Worm (Caenorhabditis elegans) whole organism, young adult: Measurements from ENCODE around the gene hsp-6.

ENCODE experiments used
- B0019.2 ChIP-seq: fragments of 200-800 bp; sonication (Bioruptor generic); conservative IDR thresholded peaks from 2 replicates; pipeline ENCODE4 v1.3.6; 2022; ENCODE audit warnings: missing genetic modification reagents, missing genetic modification characterization, missing compliant biosample characterization
- B0035.1 ChIP-seq: sonication (generic microtip); optimal IDR thresholded peaks from 2 replicates; lab custom pipeline; 2016; ENCODE audit warnings: missing genetic modification characterization, mild to moderate bottlenecking, missing compliant biosample characterization, missing genotype, missing genetic modification reagents
- C17E4.6 ChIP-seq: fragments of 200-800 bp; sonication (Bioruptor generic); IDR thresholded peaks from 2 replicates; pipeline ENCODE4 v1.3.6; 2022; ENCODE audit warnings: missing genetic modification reagents, missing genetic modification characterization, missing compliant biosample characterization
- D2030.7 ChIP-seq: fragments of 200-800 bp; sonication (Bioruptor generic); IDR thresholded peaks from 2 replicates; pipeline ENCODE4 v1.3.6; 2022; ENCODE audit warnings: missing genetic modification reagents, missing genetic modification characterization, missing compliant biosample characterization
- F39B2.1 ChIP-seq: fragments of 200-800 bp; sonication (Bioruptor generic); IDR thresholded peaks from 2 replicates; pipeline ENCODE4 v1.3.6; 2022; ENCODE audit warnings: missing genetic modification reagents, missing genetic modification characterization, missing compliant biosample characterization
- F52B5.7 ChIP-seq: sonication (generic microtip); optimal IDR thresholded peaks from 2 replicates; lab custom pipeline; 2016; ENCODE audit warnings: mild to moderate bottlenecking, missing genetic modification characterization, missing compliant biosample characterization
- F57C9.4 ChIP-seq: sonication (generic microtip); optimal IDR thresholded peaks from 2 replicates; lab custom pipeline; 2017; ENCODE audit warnings: mild to moderate bottlenecking, missing genetic modification characterization, missing compliant biosample characterization
- Y79H2A.3 ChIP-seq: fragments of 200-800 bp; sonication (Bioruptor generic); conservative IDR thresholded peaks from 2 replicates; pipeline ENCODE4 v1.3.6; 2022; ENCODE audit warnings: missing genetic modification reagents, missing genetic modification characterization, missing compliant biosample characterization
- Y95B8A.8 ChIP-seq: fragments of 200-800 bp; sonication (Bioruptor generic); IDR thresholded peaks from 2 replicates; pipeline ENCODE4 v1.3.6; 2022; ENCODE audit warnings: missing genetic modification reagents, missing genetic modification characterization, missing compliant biosample characterization
- ZK185.1 ChIP-seq: sonication (generic microtip); optimal IDR thresholded peaks from 2 replicates; lab custom pipeline; 2016; ENCODE audit warnings: mild to moderate bottlenecking, missing genetic modification characterization, missing compliant biosample characterization; ENCODE audit not compliant: poor library complexity, severe bottlenecking
- aptf-3 ChIP-seq: fragments of 200-800 bp; sonication (Bioruptor generic); IDR thresholded peaks from 2 replicates; pipeline ENCODE4 v1.3.6; 2022; ENCODE audit warnings: missing genetic modification characterization, missing compliant biosample characterization
- attf-3 ChIP-seq: fragments of 200-800 bp; sonication (Bioruptor generic); conservative IDR thresholded peaks from 2 replicates; pipeline ENCODE4 v1.3.6; 2022; ENCODE audit warnings: missing genetic modification reagents, missing genetic modification characterization, missing compliant biosample characterization
- attf-5 ChIP-seq: fragments of 200-800 bp; sonication (Bioruptor generic); optimal IDR thresholded peaks from 2 replicates; lab custom pipeline; 2018; ENCODE audit warnings: mild to moderate bottlenecking, missing genetic modification characterization, missing compliant biosample characterization
- bed-1 ChIP-seq: fragments of 200-800 bp; sonication (Bioruptor generic); IDR thresholded peaks from 2 replicates; pipeline ENCODE4 v1.3.6; 2022; ENCODE audit warnings: missing genetic modification reagents, missing genetic modification characterization, missing compliant biosample characterization
- ccch-3 ChIP-seq: fragments of 200-800 bp; sonication (Bioruptor generic); optimal IDR thresholded peaks from 2 replicates; lab custom pipeline; 2018; ENCODE audit warnings: mild to moderate bottlenecking, missing genetic modification characterization, missing compliant biosample characterization
- cebp-1 ChIP-seq, 2 experiments: fragments of 200-800 bp in 1 of 2; sonication (Bioruptor generic) in 1 of 2; sonication (generic microtip) in 1 of 2; IDR thresholded peaks in 1 of 2; optimal IDR thresholded peaks in 1 of 2; 2 replicates each; pipeline versions ENCODE4 v1.3.6 to Lab custom; 2017 to 2022; ENCODE audit warnings: missing compliant biosample characterization in 2 of 2, missing genetic modification characterization in 2 of 2, mild to moderate bottlenecking in 1 of 2, missing genetic modification reagents in 1 of 2, moderate library complexity in 1 of 2
- ceh-79 ChIP-seq: sonication (generic microtip); optimal IDR thresholded peaks from 2 replicates; lab custom pipeline; 2017; ENCODE audit warnings: mild to moderate bottlenecking, missing genetic modification characterization, missing compliant biosample characterization
- ceh-91 ChIP-seq: fragments of 200-800 bp; sonication (Bioruptor generic); IDR thresholded peaks from 2 replicates; pipeline ENCODE4 v1.3.6; 2022; ENCODE audit warnings: missing genetic modification reagents, missing genetic modification characterization, missing compliant biosample characterization
- chd-7 ChIP-seq: sonication (generic microtip); optimal IDR thresholded peaks from 2 replicates; lab custom pipeline; 2016; ENCODE audit warnings: mild to moderate bottlenecking, missing genetic modification characterization, moderate library complexity, missing compliant biosample characterization
- egl-18 ChIP-seq: fragments of 200-800 bp; sonication (Bioruptor generic); IDR thresholded peaks from 2 replicates; pipeline ENCODE4 v1.3.6; 2022; ENCODE audit warnings: missing genetic modification reagents, missing genetic modification characterization, missing compliant biosample characterization
- egrh-3 ChIP-seq: fragments of 200-800 bp; sonication (Bioruptor generic); IDR thresholded peaks from 2 replicates; pipeline ENCODE4 v1.3.6; 2022; ENCODE audit warnings: missing genetic modification reagents, missing genetic modification characterization, missing compliant biosample characterization
- fkh-3 ChIP-seq: sonication (generic microtip); optimal IDR thresholded peaks from 2 replicates; lab custom pipeline; 2016; ENCODE audit warnings: mild to moderate bottlenecking, missing genetic modification characterization, missing compliant biosample characterization
- gei-17 ChIP-seq: fragments of 200-800 bp; sonication (Bioruptor generic); optimal IDR thresholded peaks from 2 replicates; lab custom pipeline; 2018; ENCODE audit warnings: mild to moderate bottlenecking, missing genetic modification characterization, missing compliant biosample characterization
- hmg-1.2 ChIP-seq: fragments of 200-800 bp; sonication (Bioruptor generic); IDR thresholded peaks from 2 replicates; pipeline ENCODE4 v1.3.6; 2022; ENCODE audit warnings: missing genetic modification reagents, missing genetic modification characterization, missing compliant biosample characterization
- hsf-1 ChIP-seq: fragments of 200-800 bp; sonication (Bioruptor generic); IDR thresholded peaks from 2 replicates; pipeline ENCODE4 v1.3.6; 2022; ENCODE audit warnings: missing genetic modification reagents, missing genetic modification characterization, missing compliant biosample characterization
- lag-1 ChIP-seq: fragments of 200-800 bp; sonication (Bioruptor generic); IDR thresholded peaks from 2 replicates; pipeline ENCODE4 v1.3.6; 2022; ENCODE audit warnings: missing genetic modification reagents, missing genetic modification characterization, missing compliant biosample characterization
- lin-26 ChIP-seq: fragments of 200-800 bp; sonication (Bioruptor generic); IDR thresholded peaks from 2 replicates; pipeline ENCODE4 v1.3.6; 2022; ENCODE audit warnings: missing genetic modification reagents, missing genetic modification characterization, missing compliant biosample characterization
- lin-35 ChIP-seq, 3 experiments: fragments of 150-350 bp in 2 of 3; sonication (generic microtip) in 1 of 3; optimal IDR thresholded peaks; 2 replicates each; lab custom pipeline; 2014 to 2018; ENCODE audit warnings: missing biosample characterization in 3 of 3, missing genetic modification characterization in 3 of 3, missing genetic modification reagents in 3 of 3
- lin-40 ChIP-seq: sonication (generic microtip); optimal IDR thresholded peaks from 2 replicates; lab custom pipeline; 2016; ENCODE audit warnings: missing genetic modification characterization, mild to moderate bottlenecking, missing compliant biosample characterization, missing genotype, missing genetic modification reagents
- madf-6 ChIP-seq: fragments of 200-800 bp; sonication (Bioruptor generic); IDR thresholded peaks from 2 replicates; pipeline ENCODE4 v1.3.6; 2022; ENCODE audit warnings: missing genetic modification reagents, missing genetic modification characterization, missing compliant biosample characterization
- madf-8 ChIP-seq: fragments of 200-800 bp; sonication (Bioruptor generic); conservative IDR thresholded peaks from 2 replicates; pipeline ENCODE4 v1.3.6; 2022; ENCODE audit warnings: missing genetic modification reagents, missing genetic modification characterization, missing compliant biosample characterization
- mes-4 ChIP-seq: sonication (generic microtip); optimal IDR thresholded peaks from 2 replicates; lab custom pipeline; 2016; ENCODE audit warnings: missing genotype, missing genetic modification characterization, missing compliant biosample characterization
- mxl-1 ChIP-seq: sonication (generic microtip); optimal IDR thresholded peaks from 2 replicates; lab custom pipeline; 2016; ENCODE audit warnings: missing genetic modification characterization, missing compliant biosample characterization
- nfyb-1 ChIP-seq: fragments of 200-800 bp; sonication (Bioruptor generic); IDR thresholded peaks from 2 replicates; pipeline ENCODE4 v1.3.6; 2022; ENCODE audit warnings: missing genetic modification reagents, missing genetic modification characterization, missing compliant biosample characterization
- nhr-120 ChIP-seq: fragments of 200-800 bp; sonication (Bioruptor generic); IDR thresholded peaks from 2 replicates; pipeline ENCODE4 v1.3.6; 2022; ENCODE audit warnings: missing genetic modification characterization, missing compliant biosample characterization
- rcor-1 ChIP-seq: fragments of 200-800 bp; sonication (Bioruptor generic); IDR thresholded peaks from 2 replicates; pipeline ENCODE4 v1.3.6; 2022; ENCODE audit warnings: missing genetic modification reagents, missing genetic modification characterization, missing compliant biosample characterization
- tlf-1 ChIP-seq: fragments of 200-800 bp; sonication (Bioruptor generic); optimal IDR thresholded peaks from 2 replicates; lab custom pipeline; 2018; ENCODE audit warnings: mild to moderate bottlenecking, missing genetic modification characterization, missing compliant biosample characterization
- unc-62 ChIP-seq: fragments of 150-350 bp; optimal IDR thresholded peaks from 2 replicates; lab custom pipeline; 2014; ENCODE audit warnings: missing biosample characterization, missing genetic modification reagents, missing genetic modification characterization
- zfh-2 ChIP-seq: fragments of 200-800 bp; sonication (Bioruptor generic); conservative IDR thresholded peaks from 2 replicates; pipeline ENCODE4 v1.3.6; 2022; ENCODE audit warnings: missing genetic modification reagents, missing genetic modification characterization, missing compliant biosample characterization

Gene hsp-6

ce11 chrV:4842544-4842943 is 16.0 kb upstream of the hsp-6 start, which contains the start of the genes cwp-2 and cwp-3:
cwp-2 (minus strand) TSS chrV:4842644.
cwp-3 (plus strand) TSS chrV:4842836.
- TF ChIP-seq ZK185.1 (tag; lab: Kevin White, UChicago) (no peak), unc-62 (GFP tag; lab: Kevin White, UChicago) (no peak), ccch-3 (GFP tag; lab: Kevin White, UChicago) (no peak)

DNA sequence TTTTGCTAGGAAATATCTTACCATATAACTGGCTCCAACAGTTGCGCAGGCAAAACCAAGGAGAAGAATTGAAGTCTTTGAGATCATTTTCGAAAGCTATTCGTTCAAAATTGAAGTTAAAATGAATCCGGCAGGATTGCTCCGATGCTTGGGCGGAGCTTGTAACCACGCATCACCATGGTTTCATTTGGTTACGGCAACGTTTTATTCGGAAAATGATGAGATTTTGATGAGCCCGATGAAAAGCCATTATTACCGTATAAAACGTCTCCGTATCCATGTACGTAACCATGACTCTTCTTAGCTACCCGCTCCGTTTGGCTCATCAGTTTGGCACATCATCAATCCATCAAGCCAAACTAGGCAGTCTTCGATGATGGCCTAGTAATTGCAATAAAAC is 14.6 kb upstream of the hsp-6 start, which contains the start of gene cwp-1:
Gene cwp-1, minus strand, starts transcription at position 101 of the 400 bp plus-strand sequence.
- TF ChIP-seq F52B5.7 (tag; lab: Kevin White, UChicago) (no peak), B0019.2 (GFP tag; lab: Robert Waterston, UW) (no peak), zfh-2 (GFP tag; lab: Robert Waterston, UW) (no peak), egl-18 (GFP tag; lab: Robert Waterston, UW) (no peak), egrh-3 (GFP tag; lab: Robert Waterston, UW) (no peak), lin-35 (GFP tag; optimal IDR thresholded peaks at IDR 0.05; lab: Kevin White, UChicago) (no peak), aptf-3 (GFP tag; lab: Robert Waterston, UW) (no peak), nhr-120 (GFP tag; lab: Robert Waterston, UW) (no peak), madf-6 (GFP tag; lab: Robert Waterston, UW) (no peak), lin-26 (GFP tag; lab: Robert Waterston, UW) (no peak), Y95B8A.8 (GFP tag; lab: Robert Waterston, UW) (no peak), bed-1 (GFP tag; lab: Robert Waterston, UW) (no peak)

DNA sequence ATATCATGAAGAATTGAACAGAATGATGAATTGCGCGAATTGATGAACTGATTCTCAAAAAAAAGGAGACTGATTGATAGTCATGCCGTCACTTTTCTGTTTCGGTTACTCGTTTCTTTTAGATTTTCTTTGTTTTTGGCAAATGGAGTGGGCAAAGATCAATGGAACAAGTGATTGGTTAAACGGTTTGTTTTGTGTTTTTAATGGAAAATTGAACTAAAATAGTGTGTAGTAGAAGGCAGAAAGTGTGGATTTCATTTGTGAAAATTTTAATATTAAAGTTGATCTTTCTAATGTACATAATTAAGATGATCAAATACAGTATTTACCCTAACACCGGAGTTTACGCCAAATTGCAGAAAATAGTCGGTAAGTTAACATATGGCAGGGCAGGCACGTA is 13.4 kb upstream of the hsp-6 start, which contains the start of gene nas-9:
Gene nas-9, minus strand, starts transcription at position 101 of the 400 bp plus-strand sequence.
- no peak for TF ChIP-seq hsf-1 (GFP tag; lab: Robert Waterston, UW)
- no peak for TF ChIP-seq tlf-1 (GFP tag; lab: Kevin White, UChicago)
- TF ChIP-seq hmg-1.2 (GFP tag; lab: Robert Waterston, UW), result no peak
- TF ChIP-seq B0035.1 (tag; lab: Kevin White, UChicago), result no peak
- TF ChIP-seq fkh-3, result no peak
- no peak for TF ChIP-seq chd-7

DNA sequence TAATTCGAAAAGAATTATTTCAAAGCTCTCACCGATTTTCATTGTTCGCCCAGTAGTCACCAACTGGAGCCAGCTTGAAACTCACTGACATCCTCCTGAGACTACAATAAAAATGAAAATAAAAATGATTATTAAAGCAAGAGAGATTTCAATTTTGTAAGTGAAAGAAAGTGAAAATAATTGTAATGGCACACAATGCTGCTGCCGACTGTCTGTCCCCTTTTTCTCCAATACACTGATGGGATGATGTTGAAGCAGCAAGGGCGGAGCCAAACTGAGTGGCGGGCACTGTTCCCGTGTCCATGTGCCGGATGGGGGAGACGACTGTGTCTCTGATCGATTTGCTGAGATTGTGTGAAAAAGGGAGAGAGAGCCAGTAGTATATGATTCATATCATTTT is 7.7 kb upstream of the hsp-6 start, which contains the start of gene C37H5.14:
Gene C37H5.14, minus strand, starts transcription at position 101 of the 400 bp plus-strand sequence.
- TF ChIP-seq lin-40 (tag; lab: Kevin White, UChicago) (no peak), F57C9.4 (tag; lab: Kevin White, UChicago) (no peak), tlf-1 (GFP tag; lab: Kevin White, UChicago) (no peak), zfh-2 (GFP tag; lab: Robert Waterston, UW) (peak; percentile 54; the same call in 1 of the 2 replicates), nfyb-1 (GFP tag; lab: Robert Waterston, UW) (no peak)

DNA sequence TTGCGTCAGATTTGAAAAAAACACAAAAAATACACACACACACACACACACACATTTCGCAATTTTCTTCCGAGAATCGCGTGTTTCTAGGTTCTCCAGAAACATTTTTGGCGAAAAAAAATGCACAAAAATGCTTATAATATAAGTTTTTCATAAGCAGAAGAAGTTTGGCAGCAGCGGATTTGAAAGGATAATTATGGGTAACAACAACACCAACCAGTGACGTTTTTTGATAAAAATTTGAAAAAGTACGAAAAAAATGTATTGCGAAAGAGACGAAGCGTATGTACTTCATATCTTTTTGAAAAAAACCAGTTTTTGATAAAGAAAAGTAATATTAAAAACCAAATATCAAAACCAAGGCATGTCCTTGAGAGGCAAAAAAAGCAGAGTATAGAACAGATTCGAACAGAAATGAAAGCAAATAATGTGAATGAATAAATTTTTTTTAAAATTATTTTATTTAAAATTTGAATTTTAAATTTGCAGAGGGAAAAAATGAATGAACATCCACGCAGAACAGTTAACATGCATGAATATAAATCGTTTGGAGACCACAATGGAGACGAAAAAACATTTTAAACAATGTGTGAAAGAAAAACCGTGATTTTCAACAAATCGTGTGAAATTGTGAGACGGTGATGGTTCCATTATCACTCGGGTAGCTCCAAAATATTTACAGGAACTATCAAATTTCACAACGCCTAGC is 2.7 kb downstream of the hsp-6 start:
- TF ChIP-seq F52B5.7 (tag; lab: Kevin White, UChicago) (peak; percentile 74), ZK185.1 (tag; lab: Kevin White, UChicago) (peak; percentile 68), attf-3 (GFP tag; lab: Robert Waterston, UW) (no peak), mes-4 (tag; lab: Kevin White, UChicago) (no peak), mxl-1 (no peak), B0035.1 (tag; lab: Kevin White, UChicago) (no peak), lag-1 (GFP tag; lab: Robert Waterston, UW) (no peak), D2030.7 (GFP tag; lab: Robert Waterston, UW) (no peak), Y79H2A.3 (GFP tag; lab: Robert Waterston, UW) (no peak), C17E4.6 (GFP tag; lab: Robert Waterston, UW) (no peak), rcor-1 (GFP tag; lab: Robert Waterston, UW) (no peak), madf-8 (GFP tag; lab: Robert Waterston, UW) (no peak), attf-5 (GFP tag; lab: Kevin White, UChicago) (peak; percentile 25), ceh-79 (tag; lab: Kevin White, UChicago) (peak; percentile 85), F39B2.1 (GFP tag; lab: Robert Waterston, UW) (no peak), gei-17 (peak; percentile 69), cebp-1 (GFP tag; IDR thresholded peaks at IDR 0.05; lab: Robert Waterston, UW) (peak; percentile 80), cebp-1 (tag; optimal IDR thresholded peaks at IDR 0.05; lab: Kevin White, UChicago) (peak; percentile 96), ceh-91 (GFP tag; lab: Robert Waterston, UW) (no peak)
